Worm (Caenorhabditis elegans) whole organism, young adult: ENCODE results near the gene F19H6.5.

ENCODE experiments used
- B0035.1 ChIP-seq: sonication (generic microtip); optimal IDR thresholded peaks from 2 replicates; lab custom pipeline; 2016; ENCODE audit warnings: missing genetic modification characterization, mild to moderate bottlenecking, missing compliant biosample characterization, missing genotype, missing genetic modification reagents
- C06A6.2 ChIP-seq: fragments of 200-800 bp; sonication (Bioruptor generic); conservative IDR thresholded peaks from 2 replicates; pipeline ENCODE4 v1.3.6; 2022; ENCODE audit warnings: missing genetic modification characterization, missing compliant biosample characterization
- F55B11.4 ChIP-seq: sonication (generic microtip); optimal IDR thresholded peaks from 2 replicates; lab custom pipeline; 2016; ENCODE audit warnings: missing compliant biosample characterization, missing genetic modification characterization, borderline replicate concordance; ENCODE audit not compliant: insufficient read depth
- Y53G8AR.9 ChIP-seq: fragments of 200-800 bp; sonication (Bioruptor generic); conservative IDR thresholded peaks from 2 replicates; pipeline ENCODE4 v1.3.6; 2022; ENCODE audit warnings: missing genetic modification reagents, missing genetic modification characterization, missing compliant biosample characterization
- aptf-3 ChIP-seq: fragments of 200-800 bp; sonication (Bioruptor generic); IDR thresholded peaks from 2 replicates; pipeline ENCODE4 v1.3.6; 2022; ENCODE audit warnings: missing genetic modification characterization, missing compliant biosample characterization
- athp-1 ChIP-seq: sonication (generic microtip); optimal IDR thresholded peaks from 2 replicates; lab custom pipeline; 2017; ENCODE audit warnings: mild to moderate bottlenecking, missing genetic modification characterization, missing compliant biosample characterization
- ceh-100 ChIP-seq: fragments of 200-800 bp; sonication (Bioruptor generic); IDR thresholded peaks from 2 replicates; pipeline ENCODE4 v1.3.6; 2022; ENCODE audit warnings: missing genetic modification reagents, missing genetic modification characterization, missing compliant biosample characterization
- ceh-58 ChIP-seq: fragments of 200-800 bp; sonication (Bioruptor generic); IDR thresholded peaks from 2 replicates; pipeline ENCODE4 v1.3.6; 2022; ENCODE audit warnings: missing genetic modification characterization, missing compliant biosample characterization
- ceh-91 ChIP-seq: fragments of 200-800 bp; sonication (Bioruptor generic); IDR thresholded peaks from 2 replicates; pipeline ENCODE4 v1.3.6; 2022; ENCODE audit warnings: missing genetic modification reagents, missing genetic modification characterization, missing compliant biosample characterization
- dpff-1 ChIP-seq: sonication (generic microtip); optimal IDR thresholded peaks from 2 replicates; lab custom pipeline; 2017; ENCODE audit warnings: mild to moderate bottlenecking, missing genetic modification characterization, missing compliant biosample characterization
- dpl-1 ChIP-seq: fragments of 150-350 bp; optimal IDR thresholded peaks from 2 replicates; lab custom pipeline; 2014; ENCODE audit warnings: missing biosample characterization, missing genetic modification reagents, missing genetic modification characterization
- hlh-12 ChIP-seq: sonication (generic microtip); optimal IDR thresholded peaks from 2 replicates; lab custom pipeline; 2016; ENCODE audit warnings: missing genetic modification characterization, missing compliant biosample characterization
- hlh-26 ChIP-seq: fragments of 200-800 bp; sonication (Bioruptor generic); conservative IDR thresholded peaks from 2 replicates; pipeline ENCODE4 v1.3.6; 2022; ENCODE audit warnings: missing genetic modification reagents, missing genetic modification characterization, missing compliant biosample characterization
- hmg-1.2 ChIP-seq: fragments of 200-800 bp; sonication (Bioruptor generic); IDR thresholded peaks from 2 replicates; pipeline ENCODE4 v1.3.6; 2022; ENCODE audit warnings: missing genetic modification reagents, missing genetic modification characterization, missing compliant biosample characterization
- hmg-20 ChIP-seq: fragments of 200-800 bp; sonication (Bioruptor generic); IDR thresholded peaks from 2 replicates; pipeline ENCODE4 v1.3.6; 2022; ENCODE audit warnings: missing genetic modification reagents, missing genetic modification characterization, missing compliant biosample characterization
- hrde-1 ChIP-seq: sonication (generic microtip); optimal IDR thresholded peaks from 2 replicates; lab custom pipeline; 2016; ENCODE audit warnings: missing genetic modification characterization, mild to moderate bottlenecking, missing compliant biosample characterization, moderate library complexity, missing genotype, missing genetic modification reagents, borderline replicate concordance
- hsf-1 ChIP-seq: fragments of 200-800 bp; sonication (Bioruptor generic); IDR thresholded peaks from 2 replicates; pipeline ENCODE4 v1.3.6; 2022; ENCODE audit warnings: missing genetic modification reagents, missing genetic modification characterization, missing compliant biosample characterization
- lin-35 ChIP-seq, 3 experiments: fragments of 150-350 bp in 2 of 3; sonication (generic microtip) in 1 of 3; optimal IDR thresholded peaks; 2 replicates each; lab custom pipeline; 2014 to 2018; ENCODE audit warnings: missing biosample characterization in 3 of 3, missing genetic modification characterization in 3 of 3, missing genetic modification reagents in 3 of 3
- lin-40 ChIP-seq: sonication (generic microtip); optimal IDR thresholded peaks from 2 replicates; lab custom pipeline; 2016; ENCODE audit warnings: missing genetic modification characterization, mild to moderate bottlenecking, missing compliant biosample characterization, missing genotype, missing genetic modification reagents
- lir-1 ChIP-seq: fragments of 200-800 bp; sonication (Bioruptor generic); conservative IDR thresholded peaks from 2 replicates; pipeline ENCODE4 v1.3.6; 2022; ENCODE audit warnings: missing genetic modification reagents, missing genetic modification characterization, missing compliant biosample characterization
- lsy-27 ChIP-seq: sonication (generic microtip); optimal IDR thresholded peaks from 2 replicates; lab custom pipeline; 2017; ENCODE audit warnings: missing genetic modification characterization, mild to moderate bottlenecking, missing compliant biosample characterization, antibody characterized with exemption, missing genotype, borderline replicate concordance; ENCODE audit not compliant: insufficient read depth
- madf-8 ChIP-seq: fragments of 200-800 bp; sonication (Bioruptor generic); conservative IDR thresholded peaks from 2 replicates; pipeline ENCODE4 v1.3.6; 2022; ENCODE audit warnings: missing genetic modification reagents, missing genetic modification characterization, missing compliant biosample characterization
- mxl-1 ChIP-seq: sonication (generic microtip); optimal IDR thresholded peaks from 2 replicates; lab custom pipeline; 2016; ENCODE audit warnings: missing genetic modification characterization, missing compliant biosample characterization
- nfya-2 ChIP-seq: fragments of 200-800 bp; sonication (Bioruptor generic); IDR thresholded peaks from 2 replicates; pipeline ENCODE4 v1.3.6; 2022; ENCODE audit warnings: missing genetic modification reagents, missing genetic modification characterization, missing compliant biosample characterization
- nhr-80 ChIP-seq: sonication (generic microtip); optimal IDR thresholded peaks from 2 replicates; lab custom pipeline; 2016; ENCODE audit warnings: missing genetic modification characterization, missing compliant biosample characterization
- nhr-90 ChIP-seq: sonication (generic microtip); optimal IDR thresholded peaks from 2 replicates; lab custom pipeline; 2016; ENCODE audit warnings: missing genotype, mild to moderate bottlenecking, missing genetic modification characterization, missing compliant biosample characterization
- pha-4 ChIP-seq: fragments of 150-350 bp; sonication (generic microtip); optimal IDR thresholded peaks from 2 replicates; lab custom pipeline; 2014; ENCODE audit warnings: missing biosample characterization, missing genetic modification reagents, missing genetic modification characterization
- snpc-1.3 ChIP-seq: sonication (generic microtip); optimal IDR thresholded peaks from 2 replicates; lab custom pipeline; 2017; ENCODE audit warnings: missing genetic modification characterization, mild to moderate bottlenecking, missing compliant biosample characterization, antibody characterized with exemption, moderate library complexity, missing genotype, missing genetic modification reagents; ENCODE audit not compliant: insufficient read depth
- snpc-3.4 ChIP-seq: sonication (generic microtip); optimal IDR thresholded peaks from 2 replicates; lab custom pipeline; 2017; ENCODE audit warnings: missing genetic modification characterization, mild to moderate bottlenecking, missing compliant biosample characterization, antibody characterized with exemption, moderate library complexity, missing genotype, missing genetic modification reagents
- tbx-9 ChIP-seq: sonication (generic microtip); optimal IDR thresholded peaks from 2 replicates; lab custom pipeline; 2016; ENCODE audit warnings: borderline replicate concordance, missing genetic modification characterization, inconsistent platforms, missing compliant biosample characterization
- ztf-22 ChIP-seq: fragments of 200-800 bp; sonication (Bioruptor generic); optimal IDR thresholded peaks from 2 replicates; lab custom pipeline; 2018; ENCODE audit warnings: mild to moderate bottlenecking, missing genetic modification characterization, moderate library complexity, missing compliant biosample characterization
- ztf-25 ChIP-seq: fragments of 200-800 bp; sonication (Bioruptor generic); IDR thresholded peaks from 2 replicates; pipeline ENCODE4 v1.3.6; 2022; ENCODE audit warnings: missing genetic modification reagents, missing genetic modification characterization, missing compliant biosample characterization
- ztf-3 ChIP-seq: fragments of 200-800 bp; sonication (Bioruptor generic); optimal IDR thresholded peaks from 2 replicates; lab custom pipeline; 2018; ENCODE audit warnings: mild to moderate bottlenecking, missing genetic modification characterization, missing compliant biosample characterization

The F19H6.5 gene

ce11 chrX:12358957-12359356, 5.7 kb downstream of the F19H6.5 start, which contains the start of gene nspc-14:
Gene nspc-14, minus strand, starts transcription at chrX:12359057.
- TF ChIP-seq pha-4 (tag; lab: Kevin White, UChicago) (no peak), aptf-3 (no peak), ceh-58 (GFP tag; lab: Robert Waterston, UW) (no peak), B0035.1 (tag; lab: Kevin White, UChicago) (no peak), madf-8 (GFP tag; lab: Robert Waterston, UW) (no peak), ztf-25 (no peak), snpc-3.4 (tag; lab: Kevin White, UChicago) (no peak), athp-1 (tag; lab: Kevin White, UChicago) (no peak), tbx-9 (tag; lab: Kevin White, UChicago) (no peak), C06A6.2 (GFP tag; lab: Robert Waterston, UW) (no peak), hlh-12 (tag; lab: Kevin White, UChicago) (no peak), lsy-27 (tag; lab: Kevin White, UChicago) (no peak), hmg-1.2 (GFP tag; lab: Robert Waterston, UW) (no peak)

DNA sequence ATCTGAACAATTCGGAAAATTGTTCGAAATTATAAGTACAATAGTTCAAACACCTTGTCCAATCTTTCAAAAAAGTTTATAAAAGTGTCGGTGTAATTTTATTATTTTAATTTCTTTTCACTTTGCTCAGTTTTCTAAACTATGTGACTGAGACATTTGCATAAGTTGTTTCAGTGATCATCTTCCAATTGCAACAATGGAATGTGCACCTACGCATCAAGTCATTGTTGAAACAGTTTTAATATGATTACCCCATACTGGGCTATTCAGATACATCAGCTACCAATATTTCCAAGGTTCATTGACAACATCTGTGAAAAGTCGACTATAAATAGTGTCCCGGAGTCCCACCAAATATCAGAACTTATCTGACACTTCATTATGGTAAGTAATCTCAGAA, 7.6 kb downstream of the F19H6.5 start, which contains the start of gene nspc-13:
Gene nspc-13, plus strand, starts transcription at position 301 of the 400 bp plus-strand sequence.
- TF ChIP-seq ceh-91, result no peak
- TF ChIP-seq dpl-1 (GFP tag; lab: Kevin White, UChicago), result no peak

ce11 chrX:12356581-12356980, 8.1 kb downstream of the F19H6.5 start, which contains the start of gene nspc-12:
Gene nspc-12, minus strand, starts transcription at chrX:12356681.
- TF ChIP-seq hmg-20 (no peak), madf-8 (GFP tag; lab: Robert Waterston, UW) (no peak), dpff-1 (no peak), ceh-91 (no peak), hlh-26 (GFP tag; lab: Robert Waterston, UW) (no peak), hsf-1 (GFP tag; lab: Robert Waterston, UW) (no peak), dpl-1 (GFP tag; lab: Kevin White, UChicago) (no peak), ceh-58 (GFP tag; lab: Robert Waterston, UW) (no peak), lin-40 (no peak), snpc-1.3 (tag; lab: Kevin White, UChicago) (no peak), hrde-1 (tag; lab: Kevin White, UChicago) (no peak), ztf-3 (no peak), Y53G8AR.9 (no peak), mxl-1 (tag; lab: Kevin White, UChicago) (no peak), lin-35 (GFP tag; optimal IDR thresholded peaks at IDR 0.05; lab: Kevin White, UChicago) (no peak), nhr-90 (no peak), ztf-22 (GFP tag; lab: Kevin White, UChicago) (no peak), F55B11.4 (no peak), nfya-2 (GFP tag; lab: Robert Waterston, UW) (no peak)

ce11 chrX:12352872-12353271, 11.8 kb downstream of the F19H6.5 start, which contains the start of gene F42F12.4:
Gene F42F12.4, minus strand, starts transcription at chrX:12352947.
- TF ChIP-seq nhr-80 (tag; lab: Kevin White, UChicago) (peak; percentile 39), ceh-100 (GFP tag; lab: Robert Waterston, UW) (no peak), lir-1 (no peak)
- TF ChIP-seq, all 124 proteins: peak for 1
